Fruit fly (Drosophila melanogaster): ENCODE data around the gene cyc.

cyc gene

dm6 chr3L:19845907-19846301 is 30.2 kb upstream of the cyc start:
- TF ChIP-seq Stat92E (GFP tag; optimal IDR thresholded peaks at IDR 0.05), result no peak
- no peak for TF ChIP-seq CoRest (tag; optimal IDR thresholded peaks at IDR 0.05)
- TF ChIP-seq Pdp1 (GFP tag; optimal IDR thresholded peaks at IDR 0.05), result peak in 1 of 2 experiments; percentile 34

dm6 chr3L:19845047-19845906 is 29.5 kb upstream of the cyc start, which contains the start of gene Papss:
TSS of gene Papss (plus strand) at chr3L:19845293.
- TF ChIP-seq CG30020 (tag; optimal IDR thresholded peaks at IDR 0.05) (peak; percentile 53), vvl (GFP tag; IDR thresholded peaks at IDR 0.05) (peak; percentile 41), CG13424 (tag; optimal IDR thresholded peaks at IDR 0.05) (no peak), Atf-2 (GFP tag; optimal IDR thresholded peaks at IDR 0.05) (no peak), repo (GFP tag; optimal IDR thresholded peaks at IDR 0.05) (no peak), Sox102F (GFP tag; optimal IDR thresholded peaks at IDR 0.05) (no peak), Hey (tag; optimal IDR thresholded peaks at IDR 0.05) (no peak), Hsf (GFP tag; optimal IDR thresholded peaks at IDR 0.05) (no peak), Deaf1 (tag; optimal IDR thresholded peaks at IDR 0.05) (no peak), wdn (GFP tag; IDR thresholded peaks at IDR 0.05) (peak; percentile 17; the same call in 1 of the 2 replicates), zfh1 (GFP tag; IDR thresholded peaks at IDR 0.05) (peak; percentile 53; the same call in 1 of the 3 replicates), dan (GFP tag; IDR thresholded peaks at IDR 0.05) (no peak), CG10979 (tag; optimal IDR thresholded peaks at IDR 0.05) (peak; percentile 27), CG10267 (tag; optimal IDR thresholded peaks at IDR 0.05) (peak; percentile 55), Meics (GFP tag; optimal IDR thresholded peaks at IDR 0.05) (peak; percentile 26), CG1832 (GFP tag; optimal IDR thresholded peaks at IDR 0.05) (no peak), fru (optimal IDR thresholded peaks at IDR 0.05) (no peak), CG14667 (GFP tag; IDR thresholded peaks at IDR 0.05) (no peak), fd102C (GFP tag; optimal IDR thresholded peaks at IDR 0.05) (no peak), Sin3A (optimal IDR thresholded peaks at IDR 0.05) (no peak), CG11085 (GFP tag; IDR thresholded peaks at IDR 0.05) (no peak), cas (GFP tag; IDR thresholded peaks at IDR 0.05) (no peak), CG13296 (GFP tag; optimal IDR thresholded peaks at IDR 0.05) (peak; percentile 15), dm (GFP tag; optimal IDR thresholded peaks at IDR 0.05) (no peak), fd64A (GFP tag; optimal IDR thresholded peaks at IDR 0.05) (peak; percentile 43), CG7928 (GFP tag; optimal IDR thresholded peaks at IDR 0.05) (no peak), sd (tag; optimal IDR thresholded peaks at IDR 0.05) (peak; percentile 31), ab (GFP tag; optimal IDR thresholded peaks at IDR 0.05) (no peak), dmrt99B (tag; optimal IDR thresholded peaks at IDR 0.05) (no peak), insv (GFP tag; optimal IDR thresholded peaks at IDR 0.05) (no peak), CG5245 (GFP tag; optimal IDR thresholded peaks at IDR 0.05) (no peak), Trl (optimal IDR thresholded peaks at IDR 0.05) (peak in 1 of 2 experiments; percentile 8), Trl (GFP tag; optimal IDR thresholded peaks at IDR 0.05) (no peak), Fer3 (tag; optimal IDR thresholded peaks at IDR 0.05) (no peak), CG17186 (GFP tag; optimal IDR thresholded peaks at IDR 0.05) (no peak), CG11560 (tag; IDR thresholded peaks at IDR 0.05) (no peak), jumu (GFP tag; optimal IDR thresholded peaks at IDR 0.05) (no peak), Dp (GFP tag; optimal IDR thresholded peaks at IDR 0.05) (peak; percentile 2), NfI (GFP tag; optimal IDR thresholded peaks at IDR 0.05) (no peak), CG4820 (GFP tag; optimal IDR thresholded peaks at IDR 0.05) (no peak), Rx (GFP tag; IDR thresholded peaks at IDR 0.05) (no peak), HLHmδ (GFP tag; optimal IDR thresholded peaks at IDR 0.05) (no peak), CG32532 (GFP tag; IDR thresholded peaks at IDR 0.05) (peak; percentile 56), CG34376 (GFP tag; optimal IDR thresholded peaks at IDR 0.05) (peak; percentile 69), CG17829 (tag; optimal IDR thresholded peaks at IDR 0.05) (peak; percentile 47)
